Fruit fly (Drosophila melanogaster) whole organism, embryonic: Measurements from ENCODE around the gene CG32243.

Source experiments
- Atf3 ChIP-seq: fragments of 200-800 bp; sonication (Bioruptor generic); optimal IDR thresholded peaks from 3 replicates; lab custom pipeline; 2016; ENCODE audit warnings: missing biosample characterization, missing genetic modification characterization
- BEAF-32 ChIP-seq: fragments of 200-800 bp; sonication (Bioruptor generic); optimal IDR thresholded peaks from 3 replicates; lab custom pipeline; 2017; ENCODE audit warnings: missing biosample characterization, missing genetic modification characterization, mild to moderate bottlenecking, moderate library complexity, missing genetic modification reagents
- Bdp1 ChIP-seq: fragments of 200-800 bp; sonication (Bioruptor generic); optimal IDR thresholded peaks from 3 replicates; lab custom pipeline; 2016; ENCODE audit warnings: missing biosample characterization, missing genetic modification characterization
- CG10979 ChIP-seq: fragments of 200-800 bp; sonication (Bioruptor generic); optimal IDR thresholded peaks from 2 replicates; lab custom pipeline; 2018; ENCODE audit warnings: missing biosample characterization, mild to moderate bottlenecking, missing genetic modification characterization, moderate library complexity
- CG13775 ChIP-seq: fragments of 200-800 bp; sonication (Bioruptor generic); optimal IDR thresholded peaks from 3 replicates; lab custom pipeline; 2017; ENCODE audit warnings: missing biosample characterization, mild to moderate bottlenecking, missing genetic modification characterization
- CG15073 ChIP-seq: fragments of 200-800 bp; sonication (Bioruptor generic); optimal IDR thresholded peaks from 2 replicates; lab custom pipeline; 2016; ENCODE audit warnings: missing biosample characterization, missing genetic modification characterization
- CG1529 ChIP-seq: fragments of 200-800 bp; sonication (Bioruptor generic); optimal IDR thresholded peaks from 3 replicates; lab custom pipeline; 2018; ENCODE audit warnings: missing biosample characterization, missing genetic modification characterization
- CG30020 ChIP-seq: fragments of 200-800 bp; optimal IDR thresholded peaks from 2 replicates; lab custom pipeline; 2019; ENCODE audit warnings: missing biosample characterization, mild to moderate bottlenecking, missing genetic modification characterization, moderate library complexity
- CG6272 ChIP-seq: fragments of 200-800 bp; sonication (Bioruptor generic); IDR thresholded peaks from 2 replicates; pipeline ENCODE4 v1.3.6; 2022; ENCODE audit warnings: missing biosample characterization, missing genetic modification characterization
- CG6854 ChIP-seq: fragments of 200-800 bp; sonication (Bioruptor generic); optimal IDR thresholded peaks from 3 replicates; lab custom pipeline; 2017; ENCODE audit warnings: missing biosample characterization, mild to moderate bottlenecking, missing genetic modification characterization
- CG7928 ChIP-seq: fragments of 200-800 bp; sonication (Bioruptor generic); optimal IDR thresholded peaks from 2 replicates; lab custom pipeline; 2017; ENCODE audit warnings: missing biosample characterization, mild to moderate bottlenecking, missing genetic modification characterization
- CG8359 ChIP-seq: fragments of 200-800 bp; sonication (Bioruptor generic); optimal IDR thresholded peaks from 2 replicates; lab custom pipeline; 2017; ENCODE audit warnings: missing biosample characterization, mild to moderate bottlenecking, missing genetic modification characterization, borderline replicate concordance
- Elba2 ChIP-seq: fragments of 200-800 bp; sonication (Bioruptor generic); optimal IDR thresholded peaks from 3 replicates; lab custom pipeline; 2016; ENCODE audit warnings: missing biosample characterization, missing genetic modification characterization
- Ets65A ChIP-seq: fragments of 200-800 bp; sonication (Bioruptor generic); peaks from one replicate; lab custom pipeline; 2016; ENCODE audit warnings: missing biosample characterization, missing genetic modification characterization
- Fer2 ChIP-seq: fragments of 200-800 bp; sonication (Bioruptor generic); optimal IDR thresholded peaks from 2 replicates; lab custom pipeline; 2018; ENCODE audit warnings: missing biosample characterization, mild to moderate bottlenecking, missing genetic modification characterization, moderate library complexity
- H15 ChIP-seq: fragments of 200-800 bp; sonication (Bioruptor generic); IDR thresholded peaks from 3 replicates; pipeline ENCODE4 v1.3.6; 2022; ENCODE audit warnings: missing biosample characterization, missing genetic modification characterization
- Hmx ChIP-seq: fragments of 200-800 bp; sonication (Bioruptor generic); optimal IDR thresholded peaks from 2 replicates; lab custom pipeline; 2016; ENCODE audit warnings: missing biosample characterization, missing genetic modification characterization
- Lhr ChIP-seq: fragments of 200-800 bp; sonication (Bioruptor generic); optimal IDR thresholded peaks from 3 replicates; lab custom pipeline; 2017; ENCODE audit warnings: mild to moderate bottlenecking, missing biosample characterization, missing genetic modification reagents, missing genetic modification characterization
- Max ChIP-seq: fragments of 200-800 bp; sonication (Bioruptor generic); optimal IDR thresholded peaks from 2 replicates; lab custom pipeline; 2016; ENCODE audit warnings: missing biosample characterization, mild to moderate bottlenecking, missing genetic modification characterization
- NfI ChIP-seq: fragments of 200-800 bp; sonication (Bioruptor generic); optimal IDR thresholded peaks from 3 replicates; lab custom pipeline; 2018; ENCODE audit warnings: missing biosample characterization, mild to moderate bottlenecking, missing genetic modification characterization, moderate library complexity
- Scr ChIP-seq: fragments of 200-800 bp; sonication (Bioruptor generic); IDR thresholded peaks from 2 replicates; pipeline ENCODE4 v1.3.6; 2022; ENCODE audit warnings: missing biosample characterization, missing genetic modification characterization; ENCODE audit not compliant: partially characterized antibody
- chinmo ChIP-seq: fragments of 200-800 bp; sonication (Bioruptor generic); IDR thresholded peaks from 4 replicates; pipeline ENCODE4 v1.3.6; 2022; ENCODE audit warnings: missing biosample characterization, missing genetic modification characterization; ENCODE audit not compliant: partially characterized antibody
- dpn ChIP-seq, 2 experiments: fragments of 200-800 bp; sonication (Bioruptor generic); optimal IDR thresholded peaks; 3 replicates each; lab custom pipeline; 2016; ENCODE audit warnings: missing biosample characterization in 2 of 2, missing genetic modification characterization in 2 of 2
- esg ChIP-seq: fragments of 200-800 bp; sonication (Bioruptor generic); conservative IDR thresholded peaks from 2 replicates; pipeline ENCODE4 v1.3.6; 2022; ENCODE audit warnings: missing biosample characterization, missing genetic modification characterization
- ewg ChIP-seq: fragments of 200-800 bp; sonication (Bioruptor generic); optimal IDR thresholded peaks from 3 replicates; lab custom pipeline; 2017; ENCODE audit warnings: mild to moderate bottlenecking, missing biosample characterization, missing genetic modification reagents, missing genetic modification characterization
- ftz-f1 ChIP-seq: fragments of 200-800 bp; sonication (Bioruptor generic); optimal IDR thresholded peaks from 2 replicates; lab custom pipeline; 2016; ENCODE audit warnings: missing biosample characterization, missing genetic modification characterization
- gcm2 ChIP-seq: fragments of 200-800 bp; sonication (Bioruptor generic); optimal IDR thresholded peaks from 2 replicates; lab custom pipeline; 2016; ENCODE audit warnings: missing biosample characterization, missing genetic modification characterization
- gsb ChIP-seq: fragments of 200-800 bp; sonication (Bioruptor generic); IDR thresholded peaks from 2 replicates; pipeline ENCODE4 v1.3.6; 2022; ENCODE audit warnings: missing biosample characterization, missing genetic modification characterization
- ham ChIP-seq: fragments of 200-800 bp; sonication (Bioruptor generic); IDR thresholded peaks from 2 replicates; pipeline ENCODE4 v1.3.6; 2022; ENCODE audit warnings: missing biosample characterization, missing genetic modification characterization
- insv ChIP-seq, 2 experiments: fragments of 200-800 bp; sonication (Bioruptor generic); optimal IDR thresholded peaks; 3 replicates each; lab custom pipeline; 2016 to 2018; ENCODE audit warnings: missing biosample characterization in 2 of 2, missing genetic modification characterization in 2 of 2
- kah ChIP-seq: fragments of 200-800 bp; sonication (Bioruptor generic); optimal IDR thresholded peaks from 2 replicates; lab custom pipeline; 2018; ENCODE audit warnings: missing biosample characterization, mild to moderate bottlenecking, missing genetic modification characterization
- onecut ChIP-seq: fragments of 200-800 bp; sonication (Bioruptor generic); IDR thresholded peaks from 2 replicates; pipeline ENCODE4 v1.3.6; 2022; ENCODE audit warnings: missing biosample characterization, missing genetic modification characterization
- pnt ChIP-seq: fragments of 200-800 bp; sonication (Bioruptor generic); optimal IDR thresholded peaks from 3 replicates; lab custom pipeline; 2016; ENCODE audit warnings: missing biosample characterization, missing genetic modification characterization
- ranshi ChIP-seq: fragments of 200-800 bp; sonication (Bioruptor generic); IDR thresholded peaks from 2 replicates; pipeline ENCODE4 v1.3.6; 2022; ENCODE audit warnings: missing biosample characterization, missing genetic modification characterization
- run ChIP-seq: fragments of 200-800 bp; sonication (Bioruptor generic); optimal IDR thresholded peaks from 3 replicates; lab custom pipeline; 2018; ENCODE audit warnings: missing biosample characterization, mild to moderate bottlenecking, missing genetic modification characterization
- shn ChIP-seq: fragments of 200-800 bp; sonication (Bioruptor generic); optimal IDR thresholded peaks from 3 replicates; lab custom pipeline; 2016; ENCODE audit warnings: missing biosample characterization, missing genetic modification characterization
- sna ChIP-seq: fragments of 200-800 bp; sonication (Bioruptor generic); IDR thresholded peaks from 2 replicates; pipeline ENCODE4 v1.3.6; 2022; ENCODE audit warnings: missing biosample characterization, missing genetic modification characterization; ENCODE audit not compliant: partially characterized antibody
- trem ChIP-seq: fragments of 200-800 bp; optimal IDR thresholded peaks from 3 replicates; lab custom pipeline; 2019; ENCODE audit warnings: missing biosample characterization, mild to moderate bottlenecking, missing genetic modification characterization, moderate library complexity
- twi ChIP-seq: fragments of 200-800 bp; optimal IDR thresholded peaks from 2 replicates; lab custom pipeline; 2019; ENCODE audit warnings: missing biosample characterization, mild to moderate bottlenecking, missing genetic modification characterization, moderate library complexity
- z ChIP-seq: fragments of 200-800 bp; sonication (Bioruptor generic); IDR thresholded peaks from 3 replicates; pipeline ENCODE4 v1.3.6; 2022; ENCODE audit warnings: missing biosample characterization, missing genetic modification characterization

Gene CG32243

DNA sequence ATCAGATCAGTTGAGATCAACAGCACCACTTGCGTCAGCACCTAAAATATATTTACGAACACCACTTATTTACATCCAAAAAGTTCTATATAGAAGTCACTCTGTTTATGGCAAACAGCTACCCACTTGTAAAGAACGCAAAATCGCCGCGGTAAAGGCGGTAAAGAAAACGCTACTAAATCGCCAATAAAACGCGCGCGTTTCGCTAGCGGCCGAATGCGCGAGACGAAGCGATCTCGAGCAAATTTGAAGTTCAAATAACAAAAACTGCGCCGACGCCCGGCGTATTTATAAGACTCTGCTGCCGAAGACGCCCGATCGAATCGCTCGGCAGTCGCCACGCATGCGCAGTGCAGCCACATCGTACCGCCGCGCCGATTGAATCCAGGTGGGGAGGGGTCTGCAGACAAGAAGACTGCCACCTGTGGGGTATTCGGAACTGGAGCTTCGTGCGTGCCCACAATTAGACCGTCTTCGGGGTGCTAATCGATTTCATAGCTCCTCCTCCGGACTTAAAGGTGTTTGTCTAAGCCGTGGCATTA, 50.3 kb downstream of the CG32243 start, which contains the start of gene CG13722 (continued):
- TF ChIP-seq twi (tag; lab: Kevin White, UChicago), result no peak
- no peak for TF ChIP-seq Elba2
- no peak for TF ChIP-seq ranshi
- 0 out of 2 replicates have a peak, but pooled peaks have one; percentile 18 for TF ChIP-seq sna (GFP tag; lab: Robert Waterston, UW)
- TF ChIP-seq CG7928 (GFP tag; lab: Kevin White, UChicago), result no peak
- TF ChIP-seq CG15073 (GFP tag; lab: Kevin White, UChicago), result no peak
- TF ChIP-seq ham (GFP tag; lab: Robert Waterston, UW), result no peak
- no peak for TF ChIP-seq run
- no peak for TF ChIP-seq Max
- TF ChIP-seq pnt (GFP tag; lab: Kevin White, UChicago), result no peak

DNA sequence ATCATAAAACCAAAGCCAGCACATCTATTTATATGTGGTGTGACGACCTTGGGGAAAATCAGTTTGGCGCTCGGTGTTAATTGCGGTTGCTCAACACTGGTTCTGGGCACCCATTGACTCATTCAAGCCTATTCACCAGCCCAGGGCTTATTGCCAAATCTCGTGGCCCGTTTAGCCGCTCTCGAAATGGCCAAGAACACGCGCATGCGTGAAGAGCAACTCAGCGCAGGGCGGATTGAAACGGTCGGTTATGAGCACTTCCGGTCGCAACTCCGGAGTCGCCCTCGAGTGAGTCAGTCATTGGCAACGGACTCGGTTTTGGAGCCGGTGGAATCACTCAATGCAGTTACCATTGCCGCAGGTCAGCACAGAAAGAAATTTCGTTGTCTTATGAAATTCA, 51.6 kb downstream of the CG32243 start:
- TF ChIP-seq Scr (no peak), CG6272 (GFP tag; lab: Robert Waterston, UW) (peak; percentile 22; the same call in 1 of the 2 replicates), insv (GFP tag; optimal IDR thresholded peaks at IDR 0.05; lab: Kevin White, UChicago) (no peak), Ets65A (GFP tag; lab: Kevin White, UChicago) (peak; percentile 56), CG10979 (tag; lab: Kevin White, UChicago) (no peak), CG6854 (GFP tag; lab: Kevin White, UChicago) (no peak), trem (tag; lab: Kevin White, UChicago) (no peak), esg (GFP tag; lab: Robert Waterston, UW) (no peak), Hmx (GFP tag; lab: Kevin White, UChicago) (no peak), gcm2 (GFP tag; lab: Kevin White, UChicago) (no peak), ftz-f1 (no peak), Fer2 (tag; lab: Kevin White, UChicago) (no peak), gsb (GFP tag; lab: Robert Waterston, UW) (0 out of 2 replicates have a peak, but pooled peaks have one; percentile 33), onecut (no peak), CG30020 (no peak), Atf3 (GFP tag; lab: Kevin White, UChicago) (no peak), Lhr (no peak), CG13775 (GFP tag; lab: Kevin White, UChicago) (no peak), shn (no peak), z (GFP tag; lab: Robert Waterston, UW) (peak; percentile 61; the same call in 1 of the 3 replicates), BEAF-32 (no peak), dpn (GFP tag; optimal IDR thresholded peaks at IDR 0.05; lab: Kevin White, UChicago) (no peak), Bdp1 (GFP tag; lab: Kevin White, UChicago) (no peak), ewg (peak; percentile 30), NfI (GFP tag; lab: Kevin White, UChicago) (no peak), H15 (no peak), CG8359 (GFP tag; lab: Kevin White, UChicago) (peak; percentile 57), CG1529 (no peak), chinmo (GFP tag; lab: Robert Waterston, UW) (0 out of 4 replicates have a peak, but pooled peaks have one; percentile 34), kah (no peak)
- TF ChIP-seq, all 482 proteins: peak for 7
